Fruit fly (Drosophila melanogaster): ENCODE measurements around the gene CG32579.
A peak's percentile ranks its signal among the peaks of the same experiment; 100 is the strongest.

Gene CG32579

DNA sequence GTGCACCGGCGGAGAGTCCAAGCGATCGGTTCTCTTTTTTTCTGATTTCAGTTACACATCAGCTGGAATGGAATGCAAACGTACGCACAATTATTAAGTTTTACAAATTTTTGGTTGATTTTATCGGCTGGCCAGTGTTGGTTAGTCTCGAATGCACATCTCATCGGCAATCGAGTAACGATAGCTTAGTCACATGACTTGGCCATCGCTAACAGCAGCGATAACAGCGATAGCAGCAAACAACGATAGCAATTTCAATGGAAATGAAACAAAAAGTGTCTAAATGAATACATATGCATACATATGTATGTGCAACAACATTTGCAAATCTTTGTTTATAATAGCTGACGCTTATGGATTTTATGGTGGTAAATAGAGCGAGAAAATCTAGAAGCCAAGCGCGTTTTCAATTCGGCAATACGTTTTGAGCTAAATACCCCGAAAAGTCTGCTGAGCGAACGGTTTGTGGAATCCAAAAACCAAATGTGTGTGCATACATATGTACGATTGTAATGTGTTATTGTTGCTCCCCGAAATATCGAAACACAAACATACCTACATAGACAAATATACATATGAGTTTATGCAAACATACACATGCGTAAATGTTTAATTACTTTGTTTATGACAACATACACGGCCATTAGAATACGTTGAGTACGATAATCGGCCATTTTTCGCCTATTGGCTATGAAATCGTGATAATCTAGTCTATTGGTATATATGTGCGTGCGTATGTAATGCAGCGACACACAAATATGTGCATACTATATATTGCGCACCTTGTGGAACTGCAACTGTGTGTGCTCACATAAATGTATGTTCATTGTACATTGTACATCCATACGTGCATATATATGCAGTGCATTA is 26.4 kb upstream of the CG32579 start, which contains the start of gene CG3632 (continued):
- TF ChIP-seq Six4 (GFP tag; optimal IDR thresholded peaks at IDR 0.05) (no peak), Gsc (GFP tag; IDR thresholded peaks at IDR 0.05) (no peak), CG9797 (GFP tag; optimal IDR thresholded peaks at IDR 0.05) (peak; percentile 30), CG10543 (GFP tag; optimal IDR thresholded peaks at IDR 0.05) (peak; percentile 56), tio (GFP tag; optimal IDR thresholded peaks at IDR 0.05) (no peak), mirr (GFP tag; optimal IDR thresholded peaks at IDR 0.05) (peak; percentile 51), ara (GFP tag; IDR thresholded peaks at IDR 0.05) (no peak), Opbp (GFP tag; IDR thresholded peaks at IDR 0.05; ENCODE audit: partially characterized antibody) (peak; percentile 89), usp (GFP tag; optimal IDR thresholded peaks at IDR 0.05) (no peak), al (GFP tag; IDR thresholded peaks at IDR 0.05) (0 out of 2 replicates have a peak, but pooled peaks have one; percentile 10), bsh (GFP tag; optimal IDR thresholded peaks at IDR 0.05) (no peak), nmo (GFP tag; optimal IDR thresholded peaks at IDR 0.05) (no peak), CHES-1-like (GFP tag; optimal IDR thresholded peaks at IDR 0.05) (peak; percentile 39), gfzf (GFP tag; optimal IDR thresholded peaks at IDR 0.05) (peak; percentile 21), schlank (tag; optimal IDR thresholded peaks at IDR 0.05) (no peak), CG8388 (GFP tag; optimal IDR thresholded peaks at IDR 0.05) (peak; percentile 18), CG43689 (GFP tag; IDR thresholded peaks at IDR 0.05) (no peak), amos (GFP tag; IDR thresholded peaks at IDR 0.05; ENCODE audit: partially characterized antibody) (peak; percentile 90; the same call in 1 of the 2 replicates), Lpt (GFP tag; optimal IDR thresholded peaks at IDR 0.05) (no peak), Nf-YA (GFP tag; IDR thresholded peaks at IDR 0.05) (no peak), sima (GFP tag; optimal IDR thresholded peaks at IDR 0.05) (no peak), Ptx1 (GFP tag; IDR thresholded peaks at IDR 0.05) (no peak; the same call in none of the 2 replicates), H2.0 (GFP tag; IDR thresholded peaks at IDR 0.05) (peak; percentile 28; the same call in 1 of the 2 replicates), gce (GFP tag; IDR thresholded peaks at IDR 0.05) (no peak), caup (GFP tag; optimal IDR thresholded peaks at IDR 0.05; ENCODE audit: severe bottlenecking) (peak; percentile 6), CG3065 (GFP tag; optimal IDR thresholded peaks at IDR 0.05) (no peak), NFAT (GFP tag; IDR thresholded peaks at IDR 0.05) (peak; percentile 51; the same call in 1 of the 2 replicates), CG14667 (GFP tag; IDR thresholded peaks at IDR 0.05) (no peak), seq (GFP tag; IDR thresholded peaks at IDR 0.05) (no peak), Abd-B (GFP tag; optimal IDR thresholded peaks at IDR 0.05) (no peak), Hr78 (GFP tag; optimal IDR thresholded peaks at IDR 0.05) (no peak), Gug (GFP tag; IDR thresholded peaks at IDR 0.05) (no peak; the same call in 3 of the 4 replicates), CG2120 (GFP tag; optimal IDR thresholded peaks at IDR 0.05) (peak; percentile 73), stwl (tag; optimal IDR thresholded peaks at IDR 0.05) (peak; percentile 98), CG17328 (GFP tag; IDR thresholded peaks at IDR 0.05) (no peak), CG11723 (GFP tag; optimal IDR thresholded peaks at IDR 0.05) (no peak), D (optimal IDR thresholded peaks at IDR 0.05) (no peak), D (GFP tag; optimal IDR thresholded peaks at IDR 0.05) (no peak), hth (optimal IDR thresholded peaks at IDR 0.05) (no peak), Trl (optimal IDR thresholded peaks at IDR 0.05) (no peak), Trl (GFP tag; optimal IDR thresholded peaks at IDR 0.05) (peak; percentile 44), NC2α (GFP tag; optimal IDR thresholded peaks at IDR 0.05) (no peak), Meics (GFP tag; optimal IDR thresholded peaks at IDR 0.05) (no peak), CG4707 (GFP tag; optimal IDR thresholded peaks at IDR 0.05) (no peak), Mrtf (GFP tag; IDR thresholded peaks at IDR 0.05) (no peak), aop (GFP tag; IDR thresholded peaks at IDR 0.05) (no peak), kay (GFP tag; optimal IDR thresholded peaks at IDR 0.05) (no peak), CG12104 (GFP tag; optimal IDR thresholded peaks at IDR 0.05) (no peak), CG17912 (GFP tag; optimal IDR thresholded peaks at IDR 0.05) (peak; percentile 67), her (GFP tag; optimal IDR thresholded peaks at IDR 0.05) (peak; percentile 61)
